Fruit fly (Drosophila melanogaster) whole organism, embryonic: ENCODE measurements around the gene tau.

Source experiments
- Aef1 ChIP-seq: fragments of 200-800 bp; sonication (Bioruptor generic); IDR thresholded peaks from 3 replicates; pipeline ENCODE4 v1.3.6; 2022; ENCODE audit warnings: missing biosample characterization, missing genetic modification characterization
- BtbVII ChIP-seq: fragments of 200-800 bp; sonication (Bioruptor generic); optimal IDR thresholded peaks from 3 replicates; lab custom pipeline; 2017; ENCODE audit warnings: missing biosample characterization, mild to moderate bottlenecking, missing genetic modification characterization
- CG10654 ChIP-seq: fragments of 200-800 bp; sonication (Bioruptor generic); optimal IDR thresholded peaks from 2 replicates; lab custom pipeline; 2016; ENCODE audit warnings: missing biosample characterization, missing genetic modification characterization
- CG11093 ChIP-seq: fragments of 200-800 bp; sonication (Bioruptor generic); IDR thresholded peaks from 3 replicates; pipeline ENCODE4 v1.3.6; 2022; ENCODE audit warnings: missing biosample characterization, missing genetic modification characterization
- CG11504 ChIP-seq: fragments of 200-800 bp; sonication (Bioruptor generic); optimal IDR thresholded peaks from 3 replicates; lab custom pipeline; 2019; ENCODE audit warnings: missing biosample characterization, mild to moderate bottlenecking, missing genetic modification characterization, moderate library complexity
- CG12071 ChIP-seq: fragments of 200-800 bp; sonication (Bioruptor generic); optimal IDR thresholded peaks from 3 replicates; lab custom pipeline; 2018; ENCODE audit warnings: missing biosample characterization, mild to moderate bottlenecking, missing genetic modification characterization
- CG12769 ChIP-seq: fragments of 200-800 bp; sonication (Bioruptor generic); optimal IDR thresholded peaks from 2 replicates; lab custom pipeline; 2019; ENCODE audit warnings: missing biosample characterization, mild to moderate bottlenecking, missing genetic modification characterization, moderate library complexity
- CG14667 ChIP-seq: fragments of 200-800 bp; sonication (Bioruptor generic); IDR thresholded peaks from 2 replicates; pipeline ENCODE4 v1.3.6; 2022; ENCODE audit warnings: missing biosample characterization, missing genetic modification characterization
- CG15011 ChIP-seq: fragments of 200-800 bp; sonication (Bioruptor generic); optimal IDR thresholded peaks from 3 replicates; lab custom pipeline; 2018; ENCODE audit warnings: missing biosample characterization, mild to moderate bottlenecking, missing genetic modification characterization
- CG3281 ChIP-seq: fragments of 200-800 bp; sonication (Bioruptor generic); optimal IDR thresholded peaks from 3 replicates; lab custom pipeline; 2017; ENCODE audit warnings: missing biosample characterization, mild to moderate bottlenecking, missing genetic modification characterization
- CG34422 ChIP-seq: fragments of 200-800 bp; sonication (Bioruptor generic); IDR thresholded peaks from 3 replicates; pipeline ENCODE4 v1.3.6; 2022; ENCODE audit warnings: missing biosample characterization, missing genetic modification characterization
- CG42726 ChIP-seq: fragments of 200-800 bp; sonication (Bioruptor generic); IDR thresholded peaks from 2 replicates; pipeline ENCODE4 v1.3.6; 2022; ENCODE audit warnings: missing biosample characterization, missing genetic modification characterization; ENCODE audit not compliant: partially characterized antibody
- CG4360 ChIP-seq: fragments of 200-800 bp; sonication (Bioruptor generic); IDR thresholded peaks from 2 replicates; pipeline ENCODE4 v1.3.6; 2022; ENCODE audit warnings: missing biosample characterization, missing genetic modification characterization
- CG43689 ChIP-seq: fragments of 200-800 bp; sonication (Bioruptor generic); IDR thresholded peaks from 2 replicates; pipeline ENCODE4 v1.3.6; 2022; ENCODE audit warnings: missing biosample characterization, missing genetic modification characterization
- CG6683 ChIP-seq: fragments of 200-800 bp; sonication (Bioruptor generic); optimal IDR thresholded peaks from 2 replicates; lab custom pipeline; 2017; ENCODE audit warnings: missing biosample characterization, mild to moderate bottlenecking, missing genetic modification characterization, missing genetic modification reagents
- CG6765 ChIP-seq: fragments of 200-800 bp; sonication (Bioruptor generic); optimal IDR thresholded peaks from 3 replicates; lab custom pipeline; 2017; ENCODE audit warnings: missing biosample characterization, mild to moderate bottlenecking, missing genetic modification characterization
- CG7928 ChIP-seq: fragments of 200-800 bp; sonication (Bioruptor generic); optimal IDR thresholded peaks from 2 replicates; lab custom pipeline; 2017; ENCODE audit warnings: missing biosample characterization, mild to moderate bottlenecking, missing genetic modification characterization
- CG8924 ChIP-seq: fragments of 200-800 bp; optimal IDR thresholded peaks from 3 replicates; lab custom pipeline; 2019; ENCODE audit warnings: missing biosample characterization, mild to moderate bottlenecking, missing genetic modification characterization, moderate library complexity
- CG9817 ChIP-seq: fragments of 200-800 bp; sonication (Bioruptor generic); optimal IDR thresholded peaks from 2 replicates; lab custom pipeline; 2018; ENCODE audit warnings: missing biosample characterization, mild to moderate bottlenecking, missing genetic modification characterization, moderate library complexity
- Dad ChIP-seq: fragments of 200-800 bp; sonication (Bioruptor generic); optimal IDR thresholded peaks from 3 replicates; lab custom pipeline; 2016; ENCODE audit warnings: missing biosample characterization, missing genetic modification characterization
- Deaf1 ChIP-seq: fragments of 200-800 bp; optimal IDR thresholded peaks from 3 replicates; lab custom pipeline; 2019; ENCODE audit warnings: missing biosample characterization, mild to moderate bottlenecking, missing genetic modification characterization, moderate library complexity
- Doc2 ChIP-seq: fragments of 200-800 bp; sonication (Bioruptor generic); IDR thresholded peaks from 2 replicates; pipeline ENCODE4 v1.3.6; 2022; ENCODE audit warnings: missing biosample characterization, missing genetic modification characterization
- Hr51 ChIP-seq, 2 experiments: fragments of 200-800 bp; sonication (Bioruptor generic); optimal IDR thresholded peaks; 2 replicates in 1 of 2; 3 replicates in 1 of 2; lab custom pipeline; 2016 to 2018; ENCODE audit warnings: missing biosample characterization in 2 of 2, missing genetic modification characterization in 2 of 2, mild to moderate bottlenecking in 1 of 2, moderate library complexity in 1 of 2
- MESR4 ChIP-seq: fragments of 200-800 bp; sonication (Bioruptor generic); optimal IDR thresholded peaks from 2 replicates; lab custom pipeline; 2018; ENCODE audit warnings: missing biosample characterization, mild to moderate bottlenecking, missing genetic modification characterization, moderate library complexity
- Mad ChIP-seq: fragments of 200-800 bp; sonication (Bioruptor generic); optimal IDR thresholded peaks from 2 replicates; lab custom pipeline; 2016; ENCODE audit warnings: missing biosample characterization, missing genetic modification characterization
- Med ChIP-seq: fragments of 200-800 bp; sonication (Bioruptor generic); peaks from one replicate; lab custom pipeline; 2016; ENCODE audit warnings: missing biosample characterization, missing genetic modification characterization, mild to moderate bottlenecking, inconsistent platforms, moderate library complexity
- Meics ChIP-seq: fragments of 200-800 bp; sonication (Bioruptor generic); optimal IDR thresholded peaks from 2 replicates; lab custom pipeline; 2017; ENCODE audit warnings: missing biosample characterization, mild to moderate bottlenecking, missing genetic modification characterization
- PHDP ChIP-seq: fragments of 200-800 bp; sonication (Bioruptor generic); optimal IDR thresholded peaks from 3 replicates; lab custom pipeline; 2018; ENCODE audit warnings: missing biosample characterization, mild to moderate bottlenecking, missing genetic modification characterization, moderate library complexity
- Sin3A ChIP-seq: fragments of >200 bp; optimal IDR thresholded peaks from 2 replicates; lab custom pipeline; 2018
- Sox102F ChIP-seq: fragments of 200-800 bp; sonication (Bioruptor generic); optimal IDR thresholded peaks from 2 replicates; lab custom pipeline; 2018; ENCODE audit warnings: missing biosample characterization, mild to moderate bottlenecking, missing genetic modification characterization, moderate library complexity
- aop ChIP-seq: fragments of 200-800 bp; sonication (Bioruptor generic); IDR thresholded peaks from 2 replicates; pipeline ENCODE4 v1.3.6; 2022; ENCODE audit warnings: missing biosample characterization, missing genetic modification characterization
- ash1 ChIP-seq: fragments of 200-800 bp; sonication (Bioruptor generic); optimal IDR thresholded peaks from 2 replicates; lab custom pipeline; 2018; ENCODE audit warnings: missing biosample characterization, mild to moderate bottlenecking, missing genetic modification characterization
- bsh ChIP-seq, 2 experiments: fragments of 200-800 bp; sonication (Bioruptor generic); optimal IDR thresholded peaks; 2 replicates each; lab custom pipeline; 2017 to 2018; ENCODE audit warnings: mild to moderate bottlenecking in 2 of 2, missing biosample characterization in 2 of 2, missing genetic modification characterization in 2 of 2, moderate library complexity in 1 of 2
- cad ChIP-seq: fragments of >200 bp; optimal IDR thresholded peaks from 2 replicates; lab custom pipeline; 2017; ENCODE audit warnings: missing biosample characterization, missing genetic modification characterization
- chinmo ChIP-seq: fragments of 200-800 bp; sonication (Bioruptor generic); IDR thresholded peaks from 4 replicates; pipeline ENCODE4 v1.3.6; 2022; ENCODE audit warnings: missing biosample characterization, missing genetic modification characterization; ENCODE audit not compliant: partially characterized antibody
- dimm ChIP-seq: fragments of 200-800 bp; sonication (Bioruptor generic); IDR thresholded peaks from 2 replicates; pipeline ENCODE4 v1.3.6; 2022; ENCODE audit warnings: missing biosample characterization, missing genetic modification characterization
- eve ChIP-seq, 2 experiments: fragments of >200 bp; optimal IDR thresholded peaks; 2 replicates each; lab custom pipeline; 2017; ENCODE audit warnings: missing biosample characterization in 2 of 2, missing genetic modification characterization in 2 of 2
- exex ChIP-seq: fragments of 200-800 bp; sonication (Bioruptor generic); optimal IDR thresholded peaks from 4 replicates; lab custom pipeline; 2018; ENCODE audit warnings: missing biosample characterization, mild to moderate bottlenecking, missing genetic modification characterization, moderate library complexity
- fru ChIP-seq: fragments of >200 bp; optimal IDR thresholded peaks from 2 replicates; lab custom pipeline; 2017
- gcm ChIP-seq: fragments of 200-800 bp; sonication (Bioruptor generic); optimal IDR thresholded peaks from 2 replicates; lab custom pipeline; 2019; ENCODE audit warnings: missing biosample characterization, mild to moderate bottlenecking, missing genetic modification characterization, moderate library complexity
- grau ChIP-seq: fragments of 200-800 bp; optimal IDR thresholded peaks from 3 replicates; lab custom pipeline; 2019; ENCODE audit warnings: missing biosample characterization, mild to moderate bottlenecking, missing genetic modification characterization, moderate library complexity
- gro ChIP-seq: fragments of 200-800 bp; sonication (Bioruptor generic); optimal IDR thresholded peaks from 2 replicates; lab custom pipeline; 2016; ENCODE audit warnings: missing biosample characterization, missing genetic modification characterization
- nerfin-2 ChIP-seq: fragments of 200-800 bp; sonication (Bioruptor generic); IDR thresholded peaks from 2 replicates; pipeline ENCODE4 v1.3.6; 2022; ENCODE audit warnings: missing biosample characterization, missing genetic modification characterization; ENCODE audit not compliant: partially characterized antibody
- pho ChIP-seq: fragments of 200-800 bp; sonication (Bioruptor generic); optimal IDR thresholded peaks from 2 replicates; lab custom pipeline; 2016; ENCODE audit warnings: missing biosample characterization, missing genetic modification characterization
- prd ChIP-seq, 3 experiments: fragments of >200 bp in 2 of 3; fragments of 200-800 bp in 1 of 3; sonication (Bioruptor generic) in 1 of 3; optimal IDR thresholded peaks in 2 of 3; IDR thresholded peaks in 1 of 3; 2 replicates in 2 of 3; 3 replicates in 1 of 3; pipeline versions ENCODE4 v1.3.6 to Lab custom; 2017 to 2022; ENCODE audit warnings: missing biosample characterization in 1 of 3, missing genetic modification characterization in 1 of 3
- sens ChIP-seq: fragments of 200-800 bp; sonication (Bioruptor generic); peaks from one replicate; lab custom pipeline; 2016; ENCODE audit warnings: missing biosample characterization, missing genetic modification characterization
- sob ChIP-seq: fragments of 200-800 bp; sonication (Bioruptor generic); IDR thresholded peaks from 2 replicates; pipeline ENCODE4 v1.3.6; 2022; ENCODE audit warnings: missing biosample characterization, missing genetic modification characterization
- stwl ChIP-seq: fragments of 200-800 bp; sonication (Bioruptor generic); optimal IDR thresholded peaks from 3 replicates; lab custom pipeline; 2018; ENCODE audit warnings: missing biosample characterization, mild to moderate bottlenecking, missing genetic modification characterization, moderate library complexity
- tup ChIP-seq: fragments of 200-800 bp; sonication (Bioruptor generic); optimal IDR thresholded peaks from 2 replicates; lab custom pipeline; 2016; ENCODE audit warnings: missing biosample characterization, mild to moderate bottlenecking, missing genetic modification characterization, moderate library complexity
- yki ChIP-seq: fragments of >200 bp; optimal IDR thresholded peaks from 3 replicates; lab custom pipeline; 2018

Gene tau

dm6 chr3R:27605534-27606250, 51.1 kb downstream of the tau start (continued):
- TF ChIP-seq aop (GFP tag; lab: Robert Waterston, UW) (no peak), CG14667 (GFP tag; lab: Robert Waterston, UW) (no peak), sens (GFP tag; lab: Kevin White, UChicago) (peak; percentile 79), stwl (no peak), Hr51 (GFP tag; optimal IDR thresholded peaks at IDR 0.05; lab: Kevin White, UChicago) (peak in 1 of 2 experiments; percentile 25), sob (GFP tag; lab: Robert Waterston, UW) (no peak), bsh (GFP tag; optimal IDR thresholded peaks at IDR 0.05; lab: Kevin White, UChicago) (peak in 1 of 2 experiments; percentile 9), CG7928 (GFP tag; lab: Kevin White, UChicago) (no peak), MESR4 (GFP tag; lab: Kevin White, UChicago) (no peak), CG6683 (no peak), dimm (GFP tag; lab: Robert Waterston, UW) (no peak), Sin3A (lab: Kevin White, UChicago) (no peak), CG12071 (GFP tag; lab: Kevin White, UChicago) (peak; percentile 38), CG34422 (GFP tag; lab: Robert Waterston, UW) (peak; percentile 28; the same call in 1 of the 3 replicates), nerfin-2 (GFP tag; lab: Robert Waterston, UW) (no peak), CG11504 (tag; lab: Kevin White, UChicago) (peak; percentile 14), Med (GFP tag; lab: Kevin White, UChicago) (peak; percentile 68), eve (GFP tag; optimal IDR thresholded peaks at IDR 0.05; lab: Kevin White, UChicago) (no peak), fru (no peak), Mad (no peak), Deaf1 (tag; lab: Kevin White, UChicago) (no peak), CG12769 (tag; lab: Kevin White, UChicago) (peak; percentile 29), chinmo (GFP tag; lab: Robert Waterston, UW) (0 out of 4 replicates have a peak, but pooled peaks have one; percentile 46), exex (tag; lab: Kevin White, UChicago) (peak; percentile 78), grau (peak; percentile 83), CG42726 (no peak), CG6765 (GFP tag; lab: Kevin White, UChicago) (peak; percentile 26), cad (GFP tag; lab: Kevin White, UChicago) (no peak), Doc2 (no peak), PHDP (tag; lab: Kevin White, UChicago) (peak; percentile 26), Meics (GFP tag; lab: Kevin White, UChicago) (peak; percentile 7), CG4360 (no peak), yki (lab: Kevin White, UChicago) (no peak), pho (GFP tag; lab: Kevin White, UChicago) (no peak), CG11093 (GFP tag; lab: Robert Waterston, UW) (no peak), gcm (GFP tag; lab: Kevin White, UChicago) (peak; percentile 5), Sox102F (GFP tag; lab: Kevin White, UChicago) (no peak), ash1 (GFP tag; lab: Kevin White, UChicago) (no peak), prd (optimal IDR thresholded peaks at IDR 0.05; lab: Kevin White, UChicago) (no peak), prd (GFP tag; IDR thresholded peaks at IDR 0.05; lab: Robert Waterston, UW) (no peak), tup (GFP tag; lab: Kevin White, UChicago) (no peak), CG8924 (tag; lab: Kevin White, UChicago) (peak; percentile 23), gro (GFP tag; lab: Kevin White, UChicago) (no peak), CG3281 (GFP tag; lab: Kevin White, UChicago) (peak; percentile 32), Dad (GFP tag; lab: Kevin White, UChicago) (no peak), CG43689 (GFP tag; lab: Robert Waterston, UW) (no peak), CG9817 (tag; lab: Kevin White, UChicago) (peak; percentile 5), CG15011 (GFP tag; lab: Kevin White, UChicago) (peak; percentile 0), Aef1 (GFP tag; lab: Robert Waterston, UW) (no peak), BtbVII (GFP tag; lab: Kevin White, UChicago) (peak; percentile 44), CG10654 (GFP tag; lab: Kevin White, UChicago) (no peak)
